Worm (Caenorhabditis elegans): ENCODE data around the gene M79.2.

The M79.2 gene

DNA sequence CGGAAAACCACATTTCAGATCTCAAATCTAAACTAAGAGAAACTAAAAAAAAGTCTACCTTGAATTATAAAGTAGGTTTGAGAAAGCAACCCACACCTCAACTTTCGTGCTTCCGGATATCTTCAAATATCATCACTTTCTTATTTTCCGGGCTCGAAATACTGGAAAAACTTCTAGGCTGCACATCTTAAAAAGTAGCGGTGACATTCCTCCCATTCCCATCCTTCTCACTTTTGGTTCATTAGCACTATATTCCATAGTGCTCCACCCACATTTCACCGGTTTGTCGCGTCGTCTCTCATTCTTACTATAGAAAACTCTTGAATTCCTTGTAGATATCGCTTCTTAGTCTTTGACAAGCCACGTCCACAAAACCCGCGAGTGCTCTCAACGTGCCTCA, 24.2 kb downstream of the M79.2 start, which contains the start of gene flp-19:
TSS of gene flp-19 (plus strand) at position 301 of the 400 bp plus-strand sequence.
- TF ChIP-seq ceh-6 (GFP tag; optimal IDR thresholded peaks at IDR 0.05) (no peak), ceh-14 (tag; optimal IDR thresholded peaks at IDR 0.05) (no peak), fax-1 (tag; optimal IDR thresholded peaks at IDR 0.05) (no peak), rnt-1 (tag; optimal IDR thresholded peaks at IDR 0.05) (no peak), ceh-45 (GFP tag; IDR thresholded peaks at IDR 0.05) (no peak), npax-4 (tag; optimal IDR thresholded peaks at IDR 0.05) (no peak), unc-55 (GFP tag; optimal IDR thresholded peaks at IDR 0.05) (no peak), sox-2 (GFP tag; IDR thresholded peaks at IDR 0.05) (no peak), pha-2 (tag; optimal IDR thresholded peaks at IDR 0.05) (no peak), ceh-31 (tag; optimal IDR thresholded peaks at IDR 0.05) (no peak), ahr-1 (tag; optimal IDR thresholded peaks at IDR 0.05) (no peak), pag-3 (tag; optimal IDR thresholded peaks at IDR 0.05; ENCODE audit: borderline replicate concordance) (no peak), nhr-11 (tag; optimal IDR thresholded peaks at IDR 0.05) (no peak), nhr-232 (tag; optimal IDR thresholded peaks at IDR 0.05) (no peak)

DNA sequence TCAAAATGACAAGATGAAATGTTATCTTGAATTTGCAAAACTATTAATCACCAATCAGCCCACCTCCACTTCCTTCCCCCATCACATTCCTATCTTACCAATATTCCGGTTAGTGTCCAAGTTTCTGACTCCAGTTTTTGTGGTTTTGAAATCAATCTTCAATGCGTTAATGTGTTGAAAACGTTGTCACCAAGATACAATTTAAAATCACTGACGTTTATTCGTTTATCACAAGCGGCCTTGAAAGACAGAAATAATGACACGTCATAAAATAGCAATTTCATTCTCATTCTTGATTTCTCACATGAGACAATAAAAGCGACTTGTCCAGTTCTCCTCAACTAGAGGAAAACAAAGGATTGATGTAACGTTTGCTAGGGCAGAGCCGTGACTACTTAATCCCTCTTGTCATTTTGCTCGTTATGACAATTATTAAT, 28.9 kb downstream of the M79.2 start:
- TF ChIP-seq lim-6 (tag; optimal IDR thresholded peaks at IDR 0.05) (no peak), npax-4 (tag; optimal IDR thresholded peaks at IDR 0.05) (no peak), ceh-30 (tag; optimal IDR thresholded peaks at IDR 0.05) (no peak), ceh-31 (tag; optimal IDR thresholded peaks at IDR 0.05) (peak; percentile 60), unc-55 (GFP tag; optimal IDR thresholded peaks at IDR 0.05) (peak; percentile 85), hlh-15 (tag; optimal IDR thresholded peaks at IDR 0.05) (no peak), pag-3 (tag; optimal IDR thresholded peaks at IDR 0.05; ENCODE audit: borderline replicate concordance) (no peak), pqm-1 (tag; optimal IDR thresholded peaks at IDR 0.05) (no peak), elt-4 (tag; optimal IDR thresholded peaks at IDR 0.05) (no peak)

ce11 chrX:10597554-10598191, 30.9 kb downstream of the M79.2 start:
- TF ChIP-seq rnt-1 (tag; optimal IDR thresholded peaks at IDR 0.05), result peak; percentile 57
- TF ChIP-seq hlh-30 (tag; optimal IDR thresholded peaks at IDR 0.05; ENCODE audit: insufficient read depth), result peak; percentile 66
- peak; percentile 27 for TF ChIP-seq ceh-34 (tag; optimal IDR thresholded peaks at IDR 0.05)
- peak; percentile 64 for TF ChIP-seq ref-2 (tag; optimal IDR thresholded peaks at IDR 0.05)
- no peak for TF ChIP-seq pqm-1 (tag; optimal IDR thresholded peaks at IDR 0.05)
- TF ChIP-seq sdc-2 (tag; optimal IDR thresholded peaks at IDR 0.05), result peak; percentile 30
- TF ChIP-seq hlh-6 (tag; optimal IDR thresholded peaks at IDR 0.05), result no peak
- no peak for TF ChIP-seq syd-9 (tag; optimal IDR thresholded peaks at IDR 0.05)
- TF ChIP-seq tbx-2 (tag; optimal IDR thresholded peaks at IDR 0.05), result peak; percentile 56
- peak; percentile 13 for TF ChIP-seq pros-1 (tag; optimal IDR thresholded peaks at IDR 0.05)
- TF ChIP-seq odd-2 (tag; optimal IDR thresholded peaks at IDR 0.05), result no peak
- peak; percentile 41 for TF ChIP-seq ceh-48 (tag; optimal IDR thresholded peaks at IDR 0.05)
- peak; percentile 30 for TF ChIP-seq unc-42 (tag; optimal IDR thresholded peaks at IDR 0.05)
- peak; percentile 30 for TF ChIP-seq C08G9.2 (tag; optimal IDR thresholded peaks at IDR 0.05)
- TF ChIP-seq ceh-2 (tag; optimal IDR thresholded peaks at IDR 0.05), result peak; percentile 25
- peak; percentile 73 for TF ChIP-seq unc-55 (GFP tag; optimal IDR thresholded peaks at IDR 0.05)
- TF ChIP-seq ama-1 (optimal IDR thresholded peaks at IDR 0.05), result no peak
- TF ChIP-seq ceh-6 (GFP tag; optimal IDR thresholded peaks at IDR 0.05), result peak; percentile 39
- TF ChIP-seq ceh-45 (GFP tag; IDR thresholded peaks at IDR 0.05), result no peak
- peak; percentile 89 for TF ChIP-seq elt-2 (tag; optimal IDR thresholded peaks at IDR 0.05)
- no peak for TF ChIP-seq Y22D7AL.16 (tag; optimal IDR thresholded peaks at IDR 0.05)
- peak; percentile 95 for TF ChIP-seq nfya-1 (tag; optimal IDR thresholded peaks at IDR 0.05)
- TF ChIP-seq sox-2 (GFP tag; IDR thresholded peaks at IDR 0.05), result no peak
- TF ChIP-seq ceh-31 (tag; optimal IDR thresholded peaks at IDR 0.05), result peak; percentile 99

DNA sequence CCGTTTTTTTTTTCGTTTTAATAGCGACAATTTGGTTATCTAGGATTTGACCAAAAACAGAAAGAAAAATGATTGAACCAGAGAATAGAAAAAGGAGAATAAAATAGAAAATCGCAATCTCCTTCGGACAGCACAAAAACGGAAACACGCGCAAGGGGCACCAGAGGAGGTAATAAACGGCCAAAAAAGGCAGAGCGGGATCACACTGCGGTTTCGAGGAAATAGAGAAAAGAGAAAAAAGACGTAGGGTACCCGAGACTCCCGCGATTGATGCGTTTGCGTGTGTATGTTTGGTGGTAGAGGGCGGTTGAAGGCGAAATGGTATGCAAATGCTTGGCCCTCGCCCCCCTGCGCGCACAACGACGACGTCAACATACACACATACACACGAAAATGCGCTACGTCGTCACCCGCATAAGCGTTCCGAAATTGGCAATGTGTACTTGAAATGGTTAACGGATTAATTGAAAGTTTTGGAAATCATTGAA, 32.1 kb downstream of the M79.2 start:
- TF ChIP-seq C08G9.2 (tag; optimal IDR thresholded peaks at IDR 0.05) (peak; percentile 8), rnt-1 (tag; optimal IDR thresholded peaks at IDR 0.05) (peak; percentile 4), ceh-24 (tag; optimal IDR thresholded peaks at IDR 0.05) (no peak), unc-55 (GFP tag; optimal IDR thresholded peaks at IDR 0.05) (no peak), ref-2 (tag; optimal IDR thresholded peaks at IDR 0.05) (peak; percentile 47), ceh-2 (tag; optimal IDR thresholded peaks at IDR 0.05) (peak; percentile 15), nhr-232 (tag; optimal IDR thresholded peaks at IDR 0.05) (peak; percentile 7)

All from whole organism, late embryonic.